Worm (Caenorhabditis elegans) whole organism, L4 larva: Measurements from ENCODE around the gene Y52E8A.2.

ENCODE experiments used
- D1046.2 ChIP-seq: fragments of 200-800 bp; sonication (Bioruptor generic); IDR thresholded peaks from 2 replicates; pipeline ENCODE4 v1.3.6; 2022; ENCODE audit warnings: missing genetic modification characterization, missing compliant biosample characterization
- F26F4.8 ChIP-seq: fragments of 200-800 bp; sonication (Bioruptor generic); conservative IDR thresholded peaks from 2 replicates; pipeline ENCODE4 v1.3.6; 2022; ENCODE audit warnings: missing genetic modification characterization, missing compliant biosample characterization
- R02D3.7 ChIP-seq: fragments of 150-350 bp; sonication (generic microtip); optimal IDR thresholded peaks from 3 replicates; lab custom pipeline; 2014; ENCODE audit warnings: missing biosample characterization, missing genetic modification characterization
- Y105C5A.15 ChIP-seq: fragments of 200-800 bp; sonication (Bioruptor generic); IDR thresholded peaks from 2 replicates; pipeline ENCODE4 v1.3.6; 2022; ENCODE audit warnings: missing genetic modification characterization, missing compliant biosample characterization
- Y48G9A.11 ChIP-seq: fragments of 200-800 bp; sonication (Bioruptor generic); IDR thresholded peaks from 2 replicates; pipeline ENCODE4 v1.3.6; 2022; ENCODE audit warnings: missing genetic modification reagents, missing genetic modification characterization, missing compliant biosample characterization
- ZK337.2 ChIP-seq: fragments of 200-800 bp; sonication (Bioruptor generic); IDR thresholded peaks from 2 replicates; pipeline ENCODE4 v1.3.6; 2022; ENCODE audit warnings: missing genetic modification reagents, missing genetic modification characterization, missing compliant biosample characterization
- ZK546.5 ChIP-seq, 2 experiments: sonication (generic microtip); optimal IDR thresholded peaks; 2 replicates each; lab custom pipeline; 2017; ENCODE audit warnings: missing biosample characterization in 2 of 2, missing genetic modification characterization in 2 of 2
- aly-2 ChIP-seq: sonication (generic microtip); optimal IDR thresholded peaks from 2 replicates; lab custom pipeline; 2018; ENCODE audit warnings: missing biosample characterization, missing genetic modification characterization
- ama-1 ChIP-seq: fragments of 150-350 bp; optimal IDR thresholded peaks from 2 replicates; lab custom pipeline; 2014; ENCODE audit warnings: inconsistent platforms, mixed read lengths
- arid-1 ChIP-seq: fragments of 200-800 bp; sonication (Bioruptor generic); conservative IDR thresholded peaks from 2 replicates; pipeline ENCODE4 v1.3.6; 2022; ENCODE audit warnings: missing genetic modification reagents, missing genetic modification characterization, missing compliant biosample characterization
- ceh-20 ChIP-seq: fragments of 200-800 bp; sonication (Bioruptor generic); IDR thresholded peaks from 2 replicates; pipeline ENCODE4 v1.3.6; 2022; ENCODE audit warnings: missing genetic modification reagents, missing genetic modification characterization, missing compliant biosample characterization
- ceh-44 ChIP-seq: fragments of 200-800 bp; sonication (Bioruptor generic); IDR thresholded peaks from 2 replicates; pipeline ENCODE4 v1.3.6; 2022; ENCODE audit warnings: missing genetic modification reagents, missing genetic modification characterization, missing compliant biosample characterization
- ctbp-1 ChIP-seq: fragments of 200-800 bp; sonication (Bioruptor generic); IDR thresholded peaks from 2 replicates; pipeline ENCODE4 v1.3.6; 2022; ENCODE audit warnings: missing genetic modification reagents, missing genetic modification characterization, missing compliant biosample characterization
- daf-8 ChIP-seq: fragments of 200-800 bp; sonication (Bioruptor generic); IDR thresholded peaks from 2 replicates; pipeline ENCODE4 v1.3.6; 2022; ENCODE audit warnings: missing genetic modification characterization, missing compliant biosample characterization
- dmd-9 ChIP-seq: fragments of 200-800 bp; sonication (Bioruptor generic); IDR thresholded peaks from 2 replicates; pipeline ENCODE4 v1.3.6; 2022; ENCODE audit warnings: missing genetic modification reagents, missing genetic modification characterization, missing compliant biosample characterization
- duxl-1 ChIP-seq: sonication (generic microtip); optimal IDR thresholded peaks from 2 replicates; lab custom pipeline; 2016; ENCODE audit warnings: mild to moderate bottlenecking, missing genetic modification characterization, moderate library complexity, missing compliant biosample characterization; ENCODE audit not compliant: poor library complexity
- dve-1 ChIP-seq: sonication (generic microtip); optimal IDR thresholded peaks from 2 replicates; lab custom pipeline; 2017; ENCODE audit warnings: antibody characterized with exemption, mild to moderate bottlenecking, missing genetic modification characterization, missing compliant biosample characterization; ENCODE audit not compliant: insufficient read depth
- egl-43 ChIP-seq: fragments of 200-800 bp; sonication (Bioruptor generic); IDR thresholded peaks from 2 replicates; pipeline ENCODE4 v1.3.6; 2022; ENCODE audit warnings: missing genetic modification reagents, missing genetic modification characterization, missing compliant biosample characterization
- fos-1 ChIP-seq: fragments of 150-350 bp; optimal IDR thresholded peaks from 2 replicates; lab custom pipeline; 2014; ENCODE audit warnings: missing biosample characterization, missing genetic modification characterization
- gei-8 ChIP-seq: fragments of 200-800 bp; sonication (Bioruptor generic); optimal IDR thresholded peaks from 2 replicates; lab custom pipeline; 2018; ENCODE audit warnings: mild to moderate bottlenecking, missing genetic modification characterization, missing compliant biosample characterization
- hif-1 ChIP-seq, 2 experiments: sonication (generic microtip); optimal IDR thresholded peaks; 2 replicates each; lab custom pipeline; 2016 to 2017; ENCODE audit warnings: missing compliant biosample characterization in 2 of 2, missing genetic modification characterization in 2 of 2, missing genetic modification reagents in 2 of 2, missing genotype in 2 of 2, mild to moderate bottlenecking in 1 of 2
- jun-1 ChIP-seq: fragments of 150-350 bp; optimal IDR thresholded peaks from 2 replicates; lab custom pipeline; 2014; ENCODE audit warnings: missing biosample characterization, missing genetic modification reagents, missing genetic modification characterization
- lim-7 ChIP-seq: fragments of 200-800 bp; sonication (Bioruptor generic); IDR thresholded peaks from 2 replicates; pipeline ENCODE4 v1.3.6; 2022; ENCODE audit warnings: missing genetic modification characterization, missing compliant biosample characterization
- lin-1 ChIP-seq: fragments of 200-800 bp; sonication (Bioruptor generic); IDR thresholded peaks from 2 replicates; pipeline ENCODE4 v1.3.6; 2022; ENCODE audit warnings: missing genetic modification reagents, missing genetic modification characterization, missing compliant biosample characterization
- lin-38 ChIP-seq: fragments of 200-800 bp; sonication (Bioruptor generic); IDR thresholded peaks from 2 replicates; pipeline ENCODE4 v1.3.6; 2022; ENCODE audit warnings: missing genetic modification reagents, missing genetic modification characterization, missing compliant biosample characterization
- lsy-2 ChIP-seq, 2 experiments: fragments of 150-350 bp in 1 of 2; sonication (generic microtip) in 1 of 2; optimal IDR thresholded peaks; 2 replicates each; lab custom pipeline; 2014 to 2017; ENCODE audit warnings: missing biosample characterization in 2 of 2, missing genetic modification characterization in 2 of 2
- madf-5 ChIP-seq, 2 experiments: fragments of 200-800 bp; sonication (Bioruptor generic); IDR thresholded peaks; 2 replicates each; pipeline ENCODE4 v1.3.6; 2022; ENCODE audit warnings: missing compliant biosample characterization in 2 of 2, missing genetic modification characterization in 2 of 2
- mdl-1 ChIP-seq, 2 experiments: fragments of 150-350 bp in 1 of 2; sonication (generic microtip) in 1 of 2; optimal IDR thresholded peaks; 2 replicates each; lab custom pipeline; 2014 to 2017; ENCODE audit warnings: missing biosample characterization in 2 of 2, missing genetic modification characterization in 2 of 2
- mdt-29 ChIP-seq: fragments of 200-800 bp; sonication (Bioruptor generic); IDR thresholded peaks from 2 replicates; pipeline ENCODE4 v1.3.6; 2022; ENCODE audit warnings: missing genetic modification reagents, missing genetic modification characterization, missing compliant biosample characterization
- mxl-2 ChIP-seq: fragments of 200-800 bp; sonication (Bioruptor generic); conservative IDR thresholded peaks from 2 replicates; pipeline ENCODE4 v1.3.6; 2022; ENCODE audit warnings: missing genetic modification reagents, missing genetic modification characterization, missing compliant biosample characterization
- nhr-10 ChIP-seq: fragments of 150-350 bp; optimal IDR thresholded peaks from 2 replicates; lab custom pipeline; 2014; ENCODE audit warnings: missing biosample characterization, missing genetic modification characterization
- nhr-11 ChIP-seq: fragments of 150-350 bp; optimal IDR thresholded peaks from 2 replicates; lab custom pipeline; 2014; ENCODE audit warnings: missing biosample characterization, missing genetic modification characterization
- nhr-111 ChIP-seq: fragments of 200-800 bp; sonication (Bioruptor generic); optimal IDR thresholded peaks from 2 replicates; lab custom pipeline; 2018; ENCODE audit warnings: mild to moderate bottlenecking, missing genetic modification characterization, missing compliant biosample characterization
- nhr-237 ChIP-seq: sonication (generic microtip); optimal IDR thresholded peaks from 2 replicates; lab custom pipeline; 2017; ENCODE audit warnings: missing biosample characterization, missing genetic modification characterization
- nhr-28 ChIP-seq: fragments of 150-350 bp; optimal IDR thresholded peaks from 2 replicates; lab custom pipeline; 2014; ENCODE audit warnings: missing biosample characterization, missing genetic modification characterization
- nhr-42 ChIP-seq: fragments of 200-800 bp; sonication (Bioruptor generic); IDR thresholded peaks from 2 replicates; pipeline ENCODE4 v1.3.6; 2022; ENCODE audit warnings: missing genetic modification characterization, missing compliant biosample characterization
- nhr-48 ChIP-seq: sonication (generic microtip); optimal IDR thresholded peaks from 2 replicates; lab custom pipeline; 2016; ENCODE audit warnings: mild to moderate bottlenecking, missing genetic modification characterization, missing compliant biosample characterization
- nhr-77 ChIP-seq: fragments of 150-350 bp; optimal IDR thresholded peaks from 2 replicates; lab custom pipeline; 2014; ENCODE audit warnings: missing biosample characterization, missing genetic modification characterization
- skn-1 ChIP-seq: fragments of 150-350 bp; optimal IDR thresholded peaks from 2 replicates; lab custom pipeline; 2014; ENCODE audit warnings: missing biosample characterization, missing genetic modification characterization
- snpc-1.2 ChIP-seq: fragments of 200-800 bp; sonication (Bioruptor generic); IDR thresholded peaks from 2 replicates; pipeline ENCODE4 v1.3.6; 2022; ENCODE audit warnings: missing genetic modification reagents, missing genetic modification characterization, missing compliant biosample characterization
- snpc-4 ChIP-seq: fragments of 150-350 bp; optimal IDR thresholded peaks from 2 replicates; lab custom pipeline; 2014; ENCODE audit warnings: missing biosample characterization, missing genetic modification characterization
- spr-1 ChIP-seq: sonication (generic microtip); optimal IDR thresholded peaks from 2 replicates; lab custom pipeline; 2016; ENCODE audit warnings: mild to moderate bottlenecking, missing genetic modification characterization, missing compliant biosample characterization
- spr-3 ChIP-seq: fragments of 200-800 bp; sonication (Bioruptor generic); optimal IDR thresholded peaks from 2 replicates; lab custom pipeline; 2018; ENCODE audit warnings: mild to moderate bottlenecking, missing genetic modification characterization, missing compliant biosample characterization
- unc-130 ChIP-seq: sonication (generic microtip); optimal IDR thresholded peaks from 2 replicates; lab custom pipeline; 2016; ENCODE audit warnings: missing genetic modification reagents, missing genetic modification characterization, missing compliant biosample characterization
- zfp-2 ChIP-seq: sonication (generic microtip); optimal IDR thresholded peaks from 2 replicates; lab custom pipeline; 2016; ENCODE audit warnings: mild to moderate bottlenecking, missing genetic modification characterization, missing compliant biosample characterization
- zfp-3 ChIP-seq: fragments of 200-800 bp; sonication (Bioruptor generic); conservative IDR thresholded peaks from 2 replicates; pipeline ENCODE4 v1.3.6; 2022; ENCODE audit warnings: missing genetic modification reagents, missing genetic modification characterization, missing compliant biosample characterization
- ztf-11 ChIP-seq: fragments of 150-350 bp; optimal IDR thresholded peaks from 2 replicates; lab custom pipeline; 2014; ENCODE audit warnings: missing biosample characterization, missing genetic modification characterization
- ztf-7 ChIP-seq: fragments of 150-350 bp; optimal IDR thresholded peaks from 2 replicates; lab custom pipeline; 2014; ENCODE audit warnings: missing biosample characterization, missing genetic modification characterization

Gene Y52E8A.2

ce11 chrII:4299227-4299703 is 21.4 kb upstream of the Y52E8A.2 start, which contains the start of gene sco-1 (continued):
- TF ChIP-seq lin-38 (peak; percentile 88), ceh-44 (GFP tag; lab: Robert Waterston, UW) (peak; percentile 58; the same call in 1 of the 2 replicates), skn-1 (tag; lab: Kevin White, UChicago) (no peak), madf-5 (GFP tag; IDR thresholded peaks at IDR 0.05; lab: Robert Waterston, UW) (0 out of 4 replicates have a peak, but pooled peaks of 1 of the 2 experiments have one; percentile 4), nhr-28 (tag; lab: Kevin White, UChicago) (peak; percentile 81), Y48G9A.11 (GFP tag; lab: Robert Waterston, UW) (peak; percentile 89), spr-1 (tag; lab: Kevin White, UChicago) (peak; percentile 82), ama-1 (lab: Kevin White, UChicago) (peak; percentile 34), ZK546.5 (tag; optimal IDR thresholded peaks at IDR 0.05; lab: Kevin White, UChicago) (no peak), ctbp-1 (peak; percentile 88), nhr-48 (tag; lab: Kevin White, UChicago) (peak; percentile 70), hif-1 (tag; optimal IDR thresholded peaks at IDR 0.05; lab: Kevin White, UChicago) (peak in 1 of 2 experiments; percentile 95), gei-8 (peak; percentile 50), jun-1 (tag; lab: Kevin White, UChicago) (peak; percentile 85), lin-1 (0 out of 2 replicates have a peak, but pooled peaks have one; percentile 66), spr-3 (GFP tag; lab: Kevin White, UChicago) (peak; percentile 56), duxl-1 (tag; lab: Kevin White, UChicago) (peak; percentile 88), aly-2 (tag; lab: Kevin White, UChicago) (no peak), zfp-2 (tag; lab: Kevin White, UChicago) (peak; percentile 75), egl-43 (GFP tag; lab: Robert Waterston, UW) (peak; percentile 86), nhr-42 (GFP tag; lab: Robert Waterston, UW) (peak; percentile 91), mxl-2 (GFP tag; lab: Robert Waterston, UW) (0 out of 2 replicates have a peak, but pooled peaks have one; percentile 11), zfp-3 (GFP tag; lab: Robert Waterston, UW) (peak; percentile 87; the same call in 1 of the 2 replicates), dmd-9 (peak; percentile 94), arid-1 (GFP tag; lab: Robert Waterston, UW) (peak; percentile 68; the same call in 1 of the 2 replicates), ceh-20 (GFP tag; lab: Robert Waterston, UW) (peak; percentile 94), mdl-1 (tag; optimal IDR thresholded peaks at IDR 0.05; lab: Kevin White, UChicago) (peak in 1 of 2 experiments; percentile 62), daf-8 (GFP tag; lab: Robert Waterston, UW) (no peak), unc-130 (peak; percentile 92), R02D3.7 (peak; percentile 98), nhr-77 (tag; lab: Kevin White, UChicago) (peak; percentile 93), F26F4.8 (no peak), ztf-7 (tag; lab: Kevin White, UChicago) (peak; percentile 85), nhr-10 (tag; lab: Kevin White, UChicago) (peak; percentile 16), ztf-11 (tag; lab: Kevin White, UChicago) (no peak), ZK337.2 (GFP tag; lab: Robert Waterston, UW) (peak; percentile 96), mdt-29 (GFP tag; lab: Robert Waterston, UW) (peak; percentile 84), snpc-4 (peak; percentile 60), dve-1 (tag; lab: Kevin White, UChicago) (peak; percentile 95), D1046.2 (peak; percentile 74; the same call in 1 of the 2 replicates), Y105C5A.15 (no peak), nhr-11 (tag; lab: Kevin White, UChicago) (peak; percentile 90), fos-1 (tag; lab: Kevin White, UChicago) (no peak), nhr-111 (GFP tag; lab: Kevin White, UChicago) (no peak), snpc-1.2 (GFP tag; lab: Robert Waterston, UW) (0 out of 2 replicates have a peak, but pooled peaks have one; percentile 16), nhr-237 (tag; lab: Kevin White, UChicago) (no peak), lsy-2 (tag; optimal IDR thresholded peaks at IDR 0.05; lab: Kevin White, UChicago) (peak; percentile 80 to 97), lim-7 (GFP tag; lab: Robert Waterston, UW) (0 out of 2 replicates have a peak, but pooled peaks have one; percentile 34)
